Fruit fly (Drosophila melanogaster) whole organism, embryonic: ENCODE results near the gene CG6785.
A peak's percentile ranks its signal among the peaks of the same experiment; 100 is the strongest.

Source experiments
- Ada2b ChIP-seq: fragments of 200-800 bp; sonication (Bioruptor generic); IDR thresholded peaks from 2 replicates; pipeline ENCODE4 v1.3.6; 2022; ENCODE audit warnings: missing biosample characterization, missing genetic modification characterization
- Blimp-1 ChIP-seq: fragments of 200-800 bp; sonication (Bioruptor generic); optimal IDR thresholded peaks from 3 replicates; lab custom pipeline; 2018; ENCODE audit warnings: missing biosample characterization, missing genetic modification characterization, mild to moderate bottlenecking, moderate library complexity, missing genetic modification reagents
- CG1024 ChIP-seq: fragments of 200-800 bp; sonication (Bioruptor generic); IDR thresholded peaks from 2 replicates; pipeline ENCODE4 v1.3.6; 2022; ENCODE audit warnings: missing biosample characterization, missing genetic modification characterization
- CG10274 ChIP-seq: fragments of 200-800 bp; sonication (Bioruptor generic); optimal IDR thresholded peaks from 3 replicates; lab custom pipeline; 2017; ENCODE audit warnings: missing biosample characterization, mild to moderate bottlenecking, missing genetic modification characterization
- CG10565 ChIP-seq: fragments of 200-800 bp; sonication (Bioruptor generic); optimal IDR thresholded peaks from 3 replicates; lab custom pipeline; 2016; ENCODE audit warnings: missing biosample characterization, mild to moderate bottlenecking, missing genetic modification characterization
- CG12104 ChIP-seq: fragments of 200-800 bp; sonication (Bioruptor generic); optimal IDR thresholded peaks from 3 replicates; lab custom pipeline; 2016; ENCODE audit warnings: missing biosample characterization, missing genetic modification characterization
- CG1233 ChIP-seq: fragments of 200-800 bp; sonication (Bioruptor generic); optimal IDR thresholded peaks from 4 replicates; lab custom pipeline; 2018; ENCODE audit warnings: missing biosample characterization, mild to moderate bottlenecking, missing genetic modification characterization
- CG12391 ChIP-seq: fragments of 200-800 bp; sonication (Bioruptor generic); optimal IDR thresholded peaks from 3 replicates; lab custom pipeline; 2018; ENCODE audit warnings: missing biosample characterization, mild to moderate bottlenecking, missing genetic modification characterization, moderate library complexity
- CG13424 ChIP-seq: fragments of 200-800 bp; sonication (Bioruptor generic); optimal IDR thresholded peaks from 2 replicates; lab custom pipeline; 2019; ENCODE audit warnings: missing biosample characterization, mild to moderate bottlenecking, missing genetic modification characterization, moderate library complexity
- CG14710 ChIP-seq: fragments of 200-800 bp; sonication (Bioruptor generic); optimal IDR thresholded peaks from 3 replicates; lab custom pipeline; 2019; ENCODE audit warnings: missing biosample characterization, mild to moderate bottlenecking, missing genetic modification characterization, moderate library complexity
- CG16815 ChIP-seq: fragments of 200-800 bp; sonication (Bioruptor generic); optimal IDR thresholded peaks from 3 replicates; lab custom pipeline; 2017; ENCODE audit warnings: missing biosample characterization, mild to moderate bottlenecking, missing genetic modification characterization
- CG1792 ChIP-seq: fragments of 200-800 bp; sonication (Bioruptor generic); optimal IDR thresholded peaks from 2 replicates; lab custom pipeline; 2016; ENCODE audit warnings: missing biosample characterization, missing genetic modification characterization
- CG18011 ChIP-seq: fragments of 200-800 bp; sonication (Bioruptor generic); optimal IDR thresholded peaks from 2 replicates; lab custom pipeline; 2017; ENCODE audit warnings: missing biosample characterization, missing genetic modification characterization, mild to moderate bottlenecking, moderate library complexity, missing genotype
- CG2199 ChIP-seq: fragments of 200-800 bp; sonication (Bioruptor generic); IDR thresholded peaks from 3 replicates; pipeline ENCODE4 v1.3.6; 2022; ENCODE audit warnings: missing biosample characterization, missing genetic modification characterization
- CG30020 ChIP-seq: fragments of 200-800 bp; optimal IDR thresholded peaks from 2 replicates; lab custom pipeline; 2019; ENCODE audit warnings: missing biosample characterization, mild to moderate bottlenecking, missing genetic modification characterization, moderate library complexity
- CG3407 ChIP-seq: fragments of 200-800 bp; sonication (Bioruptor generic); optimal IDR thresholded peaks from 2 replicates; lab custom pipeline; 2018; ENCODE audit warnings: missing biosample characterization, mild to moderate bottlenecking, missing genetic modification characterization
- CG4617 ChIP-seq: fragments of 200-800 bp; sonication (Bioruptor generic); optimal IDR thresholded peaks from 3 replicates; lab custom pipeline; 2016; ENCODE audit warnings: missing biosample characterization, missing genetic modification characterization, borderline replicate concordance
- CG6689 ChIP-seq: fragments of 200-800 bp; sonication (Bioruptor generic); IDR thresholded peaks from 2 replicates; pipeline ENCODE4 v1.3.6; 2022; ENCODE audit warnings: missing biosample characterization, missing genetic modification characterization
- Dek ChIP-seq: fragments of 200-800 bp; sonication (Bioruptor generic); optimal IDR thresholded peaks from 3 replicates; lab custom pipeline; 2019; ENCODE audit warnings: missing biosample characterization, mild to moderate bottlenecking, missing genetic modification characterization, moderate library complexity
- Dip3 ChIP-seq: fragments of 200-800 bp; sonication (Bioruptor generic); optimal IDR thresholded peaks from 3 replicates; lab custom pipeline; 2016; ENCODE audit warnings: missing biosample characterization, missing genetic modification characterization
- Doc2 ChIP-seq: fragments of 200-800 bp; sonication (Bioruptor generic); IDR thresholded peaks from 2 replicates; pipeline ENCODE4 v1.3.6; 2022; ENCODE audit warnings: missing biosample characterization, missing genetic modification characterization
- ERR ChIP-seq: fragments of 200-800 bp; sonication (Bioruptor generic); optimal IDR thresholded peaks from 2 replicates; lab custom pipeline; 2016; ENCODE audit warnings: missing biosample characterization, missing genetic modification characterization
- Gsc ChIP-seq: fragments of 200-800 bp; sonication (Bioruptor generic); IDR thresholded peaks from 2 replicates; pipeline ENCODE4 v1.3.6; 2022; ENCODE audit warnings: missing biosample characterization, missing genetic modification characterization
- HHEX ChIP-seq: fragments of 200-800 bp; sonication (Bioruptor generic); optimal IDR thresholded peaks from 3 replicates; lab custom pipeline; 2017; ENCODE audit warnings: missing biosample characterization, mild to moderate bottlenecking, missing genetic modification characterization, missing genetic modification reagents
- Hmr ChIP-seq: fragments of 200-800 bp; sonication (Bioruptor generic); optimal IDR thresholded peaks from 3 replicates; lab custom pipeline; 2017; ENCODE audit warnings: mild to moderate bottlenecking, missing biosample characterization, missing genetic modification reagents, missing genetic modification characterization
- Pdp1 ChIP-seq, 2 experiments: fragments of 200-800 bp; sonication (Bioruptor generic); optimal IDR thresholded peaks; 3 replicates each; lab custom pipeline; 2016; ENCODE audit warnings: missing biosample characterization in 2 of 2, missing genetic modification characterization in 2 of 2, mild to moderate bottlenecking in 1 of 2, moderate library complexity in 1 of 2
- Side ChIP-seq: fragments of 200-800 bp; sonication (Bioruptor generic); optimal IDR thresholded peaks from 2 replicates; lab custom pipeline; 2016; ENCODE audit warnings: missing biosample characterization, missing genetic modification characterization
- amos ChIP-seq: fragments of 200-800 bp; sonication (Bioruptor generic); IDR thresholded peaks from 2 replicates; pipeline ENCODE4 v1.3.6; 2022; ENCODE audit warnings: missing biosample characterization, missing genetic modification characterization; ENCODE audit not compliant: partially characterized antibody
- ase ChIP-seq: fragments of 200-800 bp; sonication (Bioruptor generic); IDR thresholded peaks from 3 replicates; pipeline ENCODE4 v1.3.6; 2022; ENCODE audit warnings: missing biosample characterization, missing genetic modification characterization
- cas ChIP-seq: fragments of 200-800 bp; sonication (Bioruptor generic); IDR thresholded peaks from 2 replicates; pipeline ENCODE4 v1.3.6; 2022; ENCODE audit warnings: missing biosample characterization, missing genetic modification characterization
- caup ChIP-seq: fragments of 200-800 bp; sonication (Bioruptor generic); optimal IDR thresholded peaks from 3 replicates; lab custom pipeline; 2017; ENCODE audit warnings: missing biosample characterization, mild to moderate bottlenecking, missing genetic modification characterization, moderate library complexity; ENCODE audit not compliant: severe bottlenecking
- en ChIP-seq: fragments of 200-800 bp; sonication (Bioruptor generic); optimal IDR thresholded peaks from 2 replicates; lab custom pipeline; 2016; ENCODE audit warnings: missing biosample characterization, missing genetic modification characterization
- fd64A ChIP-seq: fragments of 200-800 bp; sonication (Bioruptor generic); optimal IDR thresholded peaks from 3 replicates; lab custom pipeline; 2018; ENCODE audit warnings: missing biosample characterization, mild to moderate bottlenecking, missing genetic modification characterization
- fd96Cb ChIP-seq: fragments of 200-800 bp; sonication (Bioruptor generic); optimal IDR thresholded peaks from 2 replicates; lab custom pipeline; 2018; ENCODE audit warnings: missing biosample characterization, mild to moderate bottlenecking, missing genetic modification characterization, moderate library complexity
- gem ChIP-seq: fragments of 200-800 bp; sonication (Bioruptor generic); optimal IDR thresholded peaks from 2 replicates; lab custom pipeline; 2019; ENCODE audit warnings: missing biosample characterization, mild to moderate bottlenecking, missing genetic modification characterization, moderate library complexity
- grau ChIP-seq: fragments of 200-800 bp; optimal IDR thresholded peaks from 3 replicates; lab custom pipeline; 2019; ENCODE audit warnings: missing biosample characterization, mild to moderate bottlenecking, missing genetic modification characterization, moderate library complexity
- gsb ChIP-seq: fragments of 200-800 bp; sonication (Bioruptor generic); IDR thresholded peaks from 2 replicates; pipeline ENCODE4 v1.3.6; 2022; ENCODE audit warnings: missing biosample characterization, missing genetic modification characterization
- h ChIP-seq: fragments of >200 bp; optimal IDR thresholded peaks from 2 replicates; lab custom pipeline; 2017
- ind ChIP-seq: fragments of 200-800 bp; sonication (Bioruptor generic); optimal IDR thresholded peaks from 3 replicates; lab custom pipeline; 2016; ENCODE audit warnings: missing biosample characterization, missing genetic modification characterization
- kay ChIP-seq: fragments of 200-800 bp; sonication (Bioruptor generic); optimal IDR thresholded peaks from 2 replicates; lab custom pipeline; 2016; ENCODE audit warnings: missing biosample characterization, missing genetic modification characterization
- ken ChIP-seq: fragments of 200-800 bp; sonication (Bioruptor generic); IDR thresholded peaks from 3 replicates; pipeline ENCODE4 v1.3.6; 2022; ENCODE audit warnings: missing biosample characterization, missing genetic modification characterization
- lbe ChIP-seq: fragments of 200-800 bp; sonication (Bioruptor generic); optimal IDR thresholded peaks from 2 replicates; lab custom pipeline; 2016; ENCODE audit warnings: missing biosample characterization, mild to moderate bottlenecking, missing genetic modification characterization
- pho ChIP-seq: fragments of 200-800 bp; sonication (Bioruptor generic); optimal IDR thresholded peaks from 2 replicates; lab custom pipeline; 2016; ENCODE audit warnings: missing biosample characterization, missing genetic modification characterization
- phol ChIP-seq: fragments of 200-800 bp; sonication (Bioruptor generic); optimal IDR thresholded peaks from 3 replicates; lab custom pipeline; 2018; ENCODE audit warnings: missing biosample characterization, mild to moderate bottlenecking, missing genetic modification characterization, moderate library complexity
- tna ChIP-seq: fragments of 200-800 bp; sonication (Bioruptor generic); IDR thresholded peaks from 2 replicates; pipeline ENCODE4 v1.3.6; 2022; ENCODE audit warnings: missing biosample characterization, missing genetic modification characterization; ENCODE audit not compliant: partially characterized antibody
- vnd ChIP-seq: fragments of 200-800 bp; sonication (Bioruptor generic); IDR thresholded peaks from 3 replicates; pipeline ENCODE4 v1.3.6; 2022; ENCODE audit warnings: missing biosample characterization, missing genetic modification characterization; ENCODE audit not compliant: partially characterized antibody
- zfh2 ChIP-seq: fragments of 200-800 bp; sonication (Bioruptor generic); optimal IDR thresholded peaks from 2 replicates; lab custom pipeline; 2016; ENCODE audit warnings: missing biosample characterization, missing genetic modification characterization

CG6785 gene

dm6 chr2L:12011682-12012655, 33.0 kb downstream of the CG6785 start (continued):
- peak; percentile 72 for TF ChIP-seq grau (tag; lab: Kevin White, UChicago)
- TF ChIP-seq ase (GFP tag; lab: Robert Waterston, UW), result no peak
- TF ChIP-seq CG13424 (tag; lab: Kevin White, UChicago), result peak; percentile 55
- TF ChIP-seq h (lab: Kevin White, UChicago), result no peak
- no peak for TF ChIP-seq CG12104 (GFP tag; lab: Kevin White, UChicago)
- peak; percentile 85 for TF ChIP-seq Side (GFP tag; lab: Kevin White, UChicago)
- no peak for TF ChIP-seq Doc2
- TF ChIP-seq CG4617 (GFP tag; lab: Kevin White, UChicago), result no peak
- no peak for TF ChIP-seq gsb (GFP tag; lab: Robert Waterston, UW)
- no peak for TF ChIP-seq CG1024
- peak; percentile 65 for TF ChIP-seq gem (tag; lab: Kevin White, UChicago)
- peak; percentile 26 for TF ChIP-seq fd96Cb (tag; lab: Kevin White, UChicago)
- peak; percentile 51 for TF ChIP-seq CG3407 (GFP tag; lab: Kevin White, UChicago)
- TF ChIP-seq lbe (GFP tag; lab: Kevin White, UChicago), result peak; percentile 54
- peak; percentile 67 for TF ChIP-seq CG12391 (tag; lab: Kevin White, UChicago)
- TF ChIP-seq Dip3 (GFP tag; lab: Kevin White, UChicago), result peak; percentile 35
- TF ChIP-seq CG14710, result peak; percentile 62
- peak; percentile 36 for TF ChIP-seq CG18011 (GFP tag; lab: Kevin White, UChicago)
- TF ChIP-seq ken (GFP tag; lab: Robert Waterston, UW), result no peak
- TF ChIP-seq kay (GFP tag; lab: Kevin White, UChicago), result peak; percentile 20
- TF ChIP-seq CG6689 (GFP tag; lab: Robert Waterston, UW), result no peak
- TF ChIP-seq fd64A (GFP tag; lab: Kevin White, UChicago), result peak; percentile 52
- peak; percentile 60 for TF ChIP-seq Dek (tag; lab: Kevin White, UChicago)
- no peak for TF ChIP-seq amos (GFP tag; lab: Robert Waterston, UW)
- TF ChIP-seq vnd (GFP tag; lab: Robert Waterston, UW), result no peak
- peak; percentile 75 for TF ChIP-seq Blimp-1
- TF ChIP-seq CG10565, result no peak
- no peak for TF ChIP-seq cas (GFP tag; lab: Robert Waterston, UW)
- no peak for TF ChIP-seq Gsc
- peak; percentile 58 for TF ChIP-seq CG1233 (GFP tag; lab: Kevin White, UChicago)
- TF ChIP-seq CG1792 (GFP tag; lab: Kevin White, UChicago), result peak; percentile 51
- no peak for TF ChIP-seq CG30020 (tag; lab: Kevin White, UChicago)
- TF ChIP-seq HHEX (GFP tag; lab: Kevin White, UChicago), result peak; percentile 68
- peak; percentile 48 for TF ChIP-seq CG10274 (GFP tag; lab: Kevin White, UChicago)
- peak; percentile 87 for TF ChIP-seq ERR (GFP tag; lab: Kevin White, UChicago)
- peak; percentile 92 for TF ChIP-seq Hmr (GFP tag; lab: Kevin White, UChicago)
- peak; percentile 72 to 94 for TF ChIP-seq Pdp1 (GFP tag; optimal IDR thresholded peaks at IDR 0.05; lab: Kevin White, UChicago)
- no peak for TF ChIP-seq tna
- peak; percentile 84 for TF ChIP-seq ind (GFP tag; lab: Kevin White, UChicago)
- peak; percentile 12 for TF ChIP-seq CG16815 (GFP tag; lab: Kevin White, UChicago)
- TF ChIP-seq caup, result peak; percentile 81
- peak; percentile 58 for TF ChIP-seq phol
- TF ChIP-seq en (GFP tag; lab: Kevin White, UChicago), result peak; percentile 38
- TF ChIP-seq Ada2b, result no peak
- TF ChIP-seq CG2199, result no peak
- peak; percentile 78 for TF ChIP-seq pho (GFP tag; lab: Kevin White, UChicago)
- peak; percentile 77 for TF ChIP-seq zfh2 (GFP tag; lab: Kevin White, UChicago)
